Fruit fly (Drosophila melanogaster) whole organism, embryonic: Measurements from ENCODE around the gene Prosalpha6T.

Experiments used
- Atf-2 ChIP-seq: fragments of 200-800 bp; sonication (Bioruptor generic); optimal IDR thresholded peaks from 2 replicates; lab custom pipeline; 2016; ENCODE audit warnings: missing biosample characterization, missing genetic modification characterization
- BEAF-32 ChIP-seq: fragments of 200-800 bp; sonication (Bioruptor generic); optimal IDR thresholded peaks from 3 replicates; lab custom pipeline; 2017; ENCODE audit warnings: missing biosample characterization, missing genetic modification characterization, mild to moderate bottlenecking, moderate library complexity, missing genetic modification reagents
- Bteb2 ChIP-seq: fragments of 200-800 bp; sonication (Bioruptor generic); optimal IDR thresholded peaks from 2 replicates; lab custom pipeline; 2016; ENCODE audit warnings: missing biosample characterization, missing genetic modification characterization
- CG10462 ChIP-seq: fragments of 200-800 bp; sonication (Bioruptor generic); optimal IDR thresholded peaks from 2 replicates; lab custom pipeline; 2016; ENCODE audit warnings: missing biosample characterization, missing genetic modification characterization
- CG10979 ChIP-seq: fragments of 200-800 bp; sonication (Bioruptor generic); optimal IDR thresholded peaks from 2 replicates; lab custom pipeline; 2018; ENCODE audit warnings: missing biosample characterization, mild to moderate bottlenecking, missing genetic modification characterization, moderate library complexity
- CG12769 ChIP-seq: fragments of 200-800 bp; sonication (Bioruptor generic); optimal IDR thresholded peaks from 2 replicates; lab custom pipeline; 2019; ENCODE audit warnings: missing biosample characterization, mild to moderate bottlenecking, missing genetic modification characterization, moderate library complexity
- CG14965 ChIP-seq: fragments of 200-800 bp; sonication (Bioruptor generic); optimal IDR thresholded peaks from 2 replicates; lab custom pipeline; 2016; ENCODE audit warnings: missing biosample characterization, missing genetic modification characterization, borderline replicate concordance
- CG17829 ChIP-seq: fragments of 200-800 bp; optimal IDR thresholded peaks from 2 replicates; lab custom pipeline; 2019; ENCODE audit warnings: missing biosample characterization, mild to moderate bottlenecking, missing genetic modification characterization, moderate library complexity
- CG18262 ChIP-seq: fragments of 200-800 bp; optimal IDR thresholded peaks from 3 replicates; lab custom pipeline; 2019; ENCODE audit warnings: missing biosample characterization, mild to moderate bottlenecking, missing genetic modification characterization, moderate library complexity
- CG1832 ChIP-seq: fragments of 200-800 bp; sonication (Bioruptor generic); optimal IDR thresholded peaks from 2 replicates; lab custom pipeline; 2017; ENCODE audit warnings: missing biosample characterization, mild to moderate bottlenecking, missing genetic modification characterization, inconsistent platforms
- CG2129 ChIP-seq: fragments of 200-800 bp; sonication (Bioruptor generic); IDR thresholded peaks from 2 replicates; pipeline ENCODE4 v1.3.6; 2022; ENCODE audit warnings: missing biosample characterization, missing genetic modification characterization; ENCODE audit not compliant: partially characterized antibody
- CG32532 ChIP-seq: fragments of 200-800 bp; sonication (Bioruptor generic); IDR thresholded peaks from 2 replicates; pipeline ENCODE4 v1.3.6; 2022; ENCODE audit warnings: missing biosample characterization, missing genetic modification characterization
- CG4617 ChIP-seq: fragments of 200-800 bp; sonication (Bioruptor generic); optimal IDR thresholded peaks from 3 replicates; lab custom pipeline; 2016; ENCODE audit warnings: missing biosample characterization, missing genetic modification characterization, borderline replicate concordance
- CG4820 ChIP-seq: fragments of 200-800 bp; sonication (Bioruptor generic); optimal IDR thresholded peaks from 3 replicates; lab custom pipeline; 2016; ENCODE audit warnings: missing biosample characterization, missing genetic modification characterization
- CG6175 ChIP-seq: fragments of 200-800 bp; sonication (Bioruptor generic); IDR thresholded peaks from 3 replicates; pipeline ENCODE4 v1.3.6; 2022; ENCODE audit warnings: missing biosample characterization, missing genetic modification characterization
- CG6854 ChIP-seq: fragments of 200-800 bp; sonication (Bioruptor generic); optimal IDR thresholded peaks from 3 replicates; lab custom pipeline; 2017; ENCODE audit warnings: missing biosample characterization, mild to moderate bottlenecking, missing genetic modification characterization
- CG7963 ChIP-seq: fragments of 200-800 bp; sonication (Bioruptor generic); IDR thresholded peaks from 3 replicates; pipeline ENCODE4 v1.3.6; 2022; ENCODE audit warnings: missing biosample characterization, missing genetic modification characterization; ENCODE audit not compliant: partially characterized antibody
- CG7987 ChIP-seq: fragments of 200-800 bp; sonication (Bioruptor generic); optimal IDR thresholded peaks from 2 replicates; lab custom pipeline; 2018; ENCODE audit warnings: missing biosample characterization, mild to moderate bottlenecking, missing genetic modification characterization, moderate library complexity
- CG8924 ChIP-seq: fragments of 200-800 bp; optimal IDR thresholded peaks from 3 replicates; lab custom pipeline; 2019; ENCODE audit warnings: missing biosample characterization, mild to moderate bottlenecking, missing genetic modification characterization, moderate library complexity
- CG9932 ChIP-seq: fragments of 200-800 bp; sonication (Bioruptor generic); IDR thresholded peaks from 2 replicates; pipeline ENCODE4 v1.3.6; 2022; ENCODE audit warnings: missing biosample characterization, missing genetic modification characterization
- CHES-1-like ChIP-seq: fragments of 200-800 bp; sonication (Bioruptor generic); optimal IDR thresholded peaks from 2 replicates; lab custom pipeline; 2016; ENCODE audit warnings: missing biosample characterization, missing genetic modification characterization
- Dad ChIP-seq: fragments of 200-800 bp; sonication (Bioruptor generic); optimal IDR thresholded peaks from 3 replicates; lab custom pipeline; 2016; ENCODE audit warnings: missing biosample characterization, missing genetic modification characterization
- Ets97D ChIP-seq: fragments of 200-800 bp; sonication (Bioruptor generic); optimal IDR thresholded peaks from 3 replicates; lab custom pipeline; 2016; ENCODE audit warnings: missing biosample characterization, missing genetic modification characterization
- HLH54F ChIP-seq: fragments of 200-800 bp; sonication (Bioruptor generic); optimal IDR thresholded peaks from 3 replicates; lab custom pipeline; 2016; ENCODE audit warnings: missing biosample characterization, missing genetic modification characterization
- HLHmδ ChIP-seq: fragments of 200-800 bp; sonication (Bioruptor generic); optimal IDR thresholded peaks from 2 replicates; lab custom pipeline; 2018; ENCODE audit warnings: missing biosample characterization, mild to moderate bottlenecking, missing genetic modification characterization, moderate library complexity
- Hey ChIP-seq: fragments of 200-800 bp; sonication (Bioruptor generic); optimal IDR thresholded peaks from 3 replicates; lab custom pipeline; 2018; ENCODE audit warnings: missing biosample characterization, mild to moderate bottlenecking, missing genetic modification characterization
- Mad ChIP-seq: fragments of 200-800 bp; sonication (Bioruptor generic); optimal IDR thresholded peaks from 2 replicates; lab custom pipeline; 2016; ENCODE audit warnings: missing biosample characterization, missing genetic modification characterization
- Max ChIP-seq: fragments of 200-800 bp; sonication (Bioruptor generic); optimal IDR thresholded peaks from 2 replicates; lab custom pipeline; 2016; ENCODE audit warnings: missing biosample characterization, mild to moderate bottlenecking, missing genetic modification characterization
- NK7.1 ChIP-seq: fragments of 200-800 bp; sonication (Bioruptor generic); optimal IDR thresholded peaks from 3 replicates; lab custom pipeline; 2016; ENCODE audit warnings: missing biosample characterization, missing genetic modification characterization
- PHDP ChIP-seq: fragments of 200-800 bp; sonication (Bioruptor generic); optimal IDR thresholded peaks from 3 replicates; lab custom pipeline; 2018; ENCODE audit warnings: missing biosample characterization, mild to moderate bottlenecking, missing genetic modification characterization, moderate library complexity
- Six4 ChIP-seq: fragments of 200-800 bp; sonication (Bioruptor generic); optimal IDR thresholded peaks from 2 replicates; lab custom pipeline; 2016; ENCODE audit warnings: missing biosample characterization, missing genetic modification characterization
- Sry-δ ChIP-seq: fragments of 200-800 bp; sonication (Bioruptor generic); optimal IDR thresholded peaks from 2 replicates; lab custom pipeline; 2016; ENCODE audit warnings: missing biosample characterization, missing genetic modification characterization
- TFAM ChIP-seq: fragments of 200-800 bp; sonication (Bioruptor generic); optimal IDR thresholded peaks from 2 replicates; lab custom pipeline; 2017; ENCODE audit warnings: missing biosample characterization, missing genetic modification characterization, inconsistent platforms
- Xbp1 ChIP-seq: fragments of 200-800 bp; sonication (Bioruptor generic); optimal IDR thresholded peaks from 3 replicates; lab custom pipeline; 2016; ENCODE audit warnings: missing biosample characterization, mild to moderate bottlenecking, missing genetic modification characterization
- YL-1 ChIP-seq: fragments of 200-800 bp; sonication (Bioruptor generic); optimal IDR thresholded peaks from 3 replicates; lab custom pipeline; 2017; ENCODE audit warnings: missing biosample characterization, mild to moderate bottlenecking, missing genetic modification characterization
- ac ChIP-seq: fragments of 200-800 bp; sonication (Bioruptor generic); optimal IDR thresholded peaks from 3 replicates; lab custom pipeline; 2017; ENCODE audit warnings: missing biosample characterization, mild to moderate bottlenecking, missing genetic modification characterization
- amos ChIP-seq: fragments of 200-800 bp; sonication (Bioruptor generic); IDR thresholded peaks from 2 replicates; pipeline ENCODE4 v1.3.6; 2022; ENCODE audit warnings: missing biosample characterization, missing genetic modification characterization; ENCODE audit not compliant: partially characterized antibody
- az2 ChIP-seq: fragments of 200-800 bp; sonication (Bioruptor generic); optimal IDR thresholded peaks from 3 replicates; lab custom pipeline; 2016; ENCODE audit warnings: missing biosample characterization, missing genetic modification characterization
- caup ChIP-seq: fragments of 200-800 bp; sonication (Bioruptor generic); optimal IDR thresholded peaks from 3 replicates; lab custom pipeline; 2017; ENCODE audit warnings: missing biosample characterization, mild to moderate bottlenecking, missing genetic modification characterization, moderate library complexity; ENCODE audit not compliant: severe bottlenecking
- fd3F ChIP-seq: fragments of 200-800 bp; sonication (Bioruptor generic); optimal IDR thresholded peaks from 2 replicates; lab custom pipeline; 2018; ENCODE audit warnings: missing biosample characterization, mild to moderate bottlenecking, missing genetic modification characterization, moderate library complexity
- inv ChIP-seq: fragments of 200-800 bp; sonication (Bioruptor generic); IDR thresholded peaks from 2 replicates; pipeline ENCODE4 v1.3.6; 2022; ENCODE audit warnings: missing biosample characterization, missing genetic modification characterization; ENCODE audit not compliant: partially characterized antibody
- pho ChIP-seq: fragments of 200-800 bp; sonication (Bioruptor generic); optimal IDR thresholded peaks from 2 replicates; lab custom pipeline; 2016; ENCODE audit warnings: missing biosample characterization, missing genetic modification characterization
- pnt ChIP-seq: fragments of 200-800 bp; sonication (Bioruptor generic); optimal IDR thresholded peaks from 3 replicates; lab custom pipeline; 2016; ENCODE audit warnings: missing biosample characterization, missing genetic modification characterization
- sr ChIP-seq: fragments of 200-800 bp; sonication (Bioruptor generic); IDR thresholded peaks from 3 replicates; pipeline ENCODE4 v1.3.6; 2022; ENCODE audit warnings: missing biosample characterization, missing genetic modification characterization
- sug ChIP-seq: fragments of 200-800 bp; optimal IDR thresholded peaks from 2 replicates; lab custom pipeline; 2019; ENCODE audit warnings: missing biosample characterization, mild to moderate bottlenecking, missing genetic modification characterization, moderate library complexity
- tup ChIP-seq: fragments of 200-800 bp; sonication (Bioruptor generic); optimal IDR thresholded peaks from 2 replicates; lab custom pipeline; 2016; ENCODE audit warnings: missing biosample characterization, mild to moderate bottlenecking, missing genetic modification characterization, moderate library complexity
- vfl ChIP-seq: fragments of 200-800 bp; sonication (Bioruptor generic); optimal IDR thresholded peaks from 2 replicates; lab custom pipeline; 2016; ENCODE audit warnings: missing biosample characterization, missing genetic modification characterization
- vnd ChIP-seq: fragments of 200-800 bp; sonication (Bioruptor generic); IDR thresholded peaks from 3 replicates; pipeline ENCODE4 v1.3.6; 2022; ENCODE audit warnings: missing biosample characterization, missing genetic modification characterization; ENCODE audit not compliant: partially characterized antibody

Gene Prosalpha6T

dm6 chr2L:13219281-13220092 is 12.4 kb upstream of the Prosalpha6T start, which contains the start of the genes CG9426 and mRF1 (continued):
- TF ChIP-seq CG8924 = peak; percentile 62
- peak; percentile 61 for TF ChIP-seq CG17829
- no peak for TF ChIP-seq Max (GFP tag; lab: Kevin White, UChicago)
- peak; percentile 97 for TF ChIP-seq amos (GFP tag; lab: Robert Waterston, UW)
- peak; percentile 5 for TF ChIP-seq caup (GFP tag; lab: Kevin White, UChicago)
- peak; percentile 95 for TF ChIP-seq BEAF-32 (GFP tag; lab: Kevin White, UChicago)
- TF ChIP-seq tup = no peak
- peak; percentile 66; the same call in 1 of the 2 replicates for TF ChIP-seq CG9932 (GFP tag; lab: Robert Waterston, UW)
- TF ChIP-seq vfl = no peak
- no peak for TF ChIP-seq Six4
- TF ChIP-seq az2 (GFP tag; lab: Kevin White, UChicago) = no peak
- no peak for TF ChIP-seq CG32532
- no peak for TF ChIP-seq pnt
- TF ChIP-seq pho (GFP tag; lab: Kevin White, UChicago) = peak; percentile 30
- no peak for TF ChIP-seq CG4820
- TF ChIP-seq CG1832 (GFP tag; lab: Kevin White, UChicago) = no peak
- peak; percentile 85; the same call in 1 of the 2 replicates for TF ChIP-seq CG2129 (GFP tag; lab: Robert Waterston, UW)
- TF ChIP-seq HLHmδ (GFP tag; lab: Kevin White, UChicago) = no peak
- TF ChIP-seq PHDP (tag; lab: Kevin White, UChicago) = no peak
- TF ChIP-seq Bteb2 = peak; percentile 21
- peak; percentile 96 for TF ChIP-seq Sry-δ (GFP tag; lab: Kevin White, UChicago)
- no peak for TF ChIP-seq CG6175 (GFP tag; lab: Robert Waterston, UW)
- peak; percentile 93 for TF ChIP-seq CG4617
- no peak for TF ChIP-seq Atf-2 (GFP tag; lab: Kevin White, UChicago)
- TF ChIP-seq sr = peak; percentile 18; the same call in 1 of the 3 replicates
- no peak for TF ChIP-seq CG6854 (GFP tag; lab: Kevin White, UChicago)
- peak; percentile 15 for TF ChIP-seq CG18262 (tag; lab: Kevin White, UChicago)
- peak; percentile 95 for TF ChIP-seq vnd
- no peak for TF ChIP-seq fd3F
- TF ChIP-seq Dad (GFP tag; lab: Kevin White, UChicago) = no peak
- no peak for TF ChIP-seq CG10462 (GFP tag; lab: Kevin White, UChicago)
- peak; percentile 63 for TF ChIP-seq Ets97D (GFP tag; lab: Kevin White, UChicago)
- peak; percentile 50 for TF ChIP-seq sug (tag; lab: Kevin White, UChicago)
- no peak for TF ChIP-seq Mad (GFP tag; lab: Kevin White, UChicago)
- TF ChIP-seq CG10979 = peak; percentile 13
- no peak for TF ChIP-seq HLH54F (GFP tag; lab: Kevin White, UChicago)
- peak; percentile 41 for TF ChIP-seq CG12769 (tag; lab: Kevin White, UChicago)
- peak; percentile 96 for TF ChIP-seq CG7963 (GFP tag; lab: Robert Waterston, UW)
- peak; percentile 37 for TF ChIP-seq CG7987
- TF ChIP-seq CHES-1-like = peak; percentile 31
- TF ChIP-seq NK7.1 (GFP tag; lab: Kevin White, UChicago) = no peak
- peak; percentile 93 for TF ChIP-seq YL-1
- no peak for TF ChIP-seq CG14965 (GFP tag; lab: Kevin White, UChicago)
- TF ChIP-seq Xbp1 = peak; percentile 34
- TF ChIP-seq TFAM (GFP tag; lab: Kevin White, UChicago) = no peak
- peak; percentile 96 for TF ChIP-seq inv
- TF ChIP-seq Hey = no peak
- no peak for TF ChIP-seq ac (GFP tag; lab: Kevin White, UChicago)
